Fruit fly (Drosophila melanogaster): ENCODE measurements around the gene Pfdn6.

The Pfdn6 gene

dm6 chr3L:19910054-19910414 lies 13.4 kb upstream of the Pfdn6 start, which contains the start of the genes Mi-2 and Prp3 (continued):
- TF ChIP-seq CG16813 (GFP tag; IDR thresholded peaks at IDR 0.05; ENCODE audit: partially characterized antibody): no peak
- no peak for TF ChIP-seq Chrac-16 (GFP tag; optimal IDR thresholded peaks at IDR 0.05)
- TF ChIP-seq sna (GFP tag; IDR thresholded peaks at IDR 0.05; ENCODE audit: partially characterized antibody): no peak
- peak; percentile 61; the same call in 1 of the 2 replicates for TF ChIP-seq vvl (GFP tag; IDR thresholded peaks at IDR 0.05)
- TF ChIP-seq ac (GFP tag; optimal IDR thresholded peaks at IDR 0.05): no peak
- TF ChIP-seq CG14710 (tag; optimal IDR thresholded peaks at IDR 0.05): peak; percentile 57
- TF ChIP-seq chn (GFP tag; optimal IDR thresholded peaks at IDR 0.05): no peak
- TF ChIP-seq CG8281 (tag; optimal IDR thresholded peaks at IDR 0.05): no peak
- peak; percentile 84 for TF ChIP-seq pzg (GFP tag; optimal IDR thresholded peaks at IDR 0.05)
- TF ChIP-seq CG4820 (GFP tag; optimal IDR thresholded peaks at IDR 0.05): no peak
- TF ChIP-seq Hr39 (optimal IDR thresholded peaks at IDR 0.05): no peak
- no peak for TF ChIP-seq CG11247 (GFP tag; IDR thresholded peaks at IDR 0.05)
- no peak for TF ChIP-seq Antp (GFP tag; optimal IDR thresholded peaks at IDR 0.05)
- TF ChIP-seq Xbp1 (GFP tag; optimal IDR thresholded peaks at IDR 0.05): peak; percentile 28
- TF ChIP-seq crc (GFP tag; optimal IDR thresholded peaks at IDR 0.05): no peak
- TF ChIP-seq CG34224 (GFP tag; IDR thresholded peaks at IDR 0.05; ENCODE audit: partially characterized antibody): peak; percentile 40; the same call in 1 of the 3 replicates
- no peak for TF ChIP-seq unpg (GFP tag; optimal IDR thresholded peaks at IDR 0.05)
- no peak for TF ChIP-seq Ets65A (GFP tag)
- no peak for TF ChIP-seq org-1 (GFP tag; optimal IDR thresholded peaks at IDR 0.05)
- peak in 1 of 2 experiments; percentile 26 for TF ChIP-seq crp (GFP tag; optimal IDR thresholded peaks at IDR 0.05)
- no peak for TF ChIP-seq CrebB (tag; optimal IDR thresholded peaks at IDR 0.05)
- TF ChIP-seq pros (GFP tag; optimal IDR thresholded peaks at IDR 0.05): no peak
- peak; percentile 19; the same call in 1 of the 3 replicates for TF ChIP-seq knrl (GFP tag; IDR thresholded peaks at IDR 0.05; ENCODE audit: partially characterized antibody)
- TF ChIP-seq CG12659 (GFP tag; optimal IDR thresholded peaks at IDR 0.05): peak; percentile 88
- peak; percentile 60; the same call in 1 of the 2 replicates for TF ChIP-seq CG13287 (GFP tag; IDR thresholded peaks at IDR 0.05; ENCODE audit: partially characterized antibody)
- TF ChIP-seq p53 (GFP tag; optimal IDR thresholded peaks at IDR 0.05): no peak
- peak; percentile 40 for TF ChIP-seq sug (tag; optimal IDR thresholded peaks at IDR 0.05)
- TF ChIP-seq sc (optimal IDR thresholded peaks at IDR 0.05): no peak
- TF ChIP-seq sc (GFP tag; optimal IDR thresholded peaks at IDR 0.05): no peak
- no peak for TF ChIP-seq wor (GFP tag; IDR thresholded peaks at IDR 0.05)
- TF ChIP-seq CG15479 (GFP tag; optimal IDR thresholded peaks at IDR 0.05): no peak
- TF ChIP-seq CG34422 (GFP tag; IDR thresholded peaks at IDR 0.05): peak; percentile 70; the same call in 2 of the 3 replicates
- TF ChIP-seq CG3726 (GFP tag; IDR thresholded peaks at IDR 0.05): no peak
- TF ChIP-seq Fer3 (tag; optimal IDR thresholded peaks at IDR 0.05): peak; percentile 24
- peak; percentile 57 for TF ChIP-seq HmgD (GFP tag; optimal IDR thresholded peaks at IDR 0.05)
- TF ChIP-seq CG1024 (GFP tag; IDR thresholded peaks at IDR 0.05): no peak
- no peak for TF ChIP-seq CG5180 (GFP tag; optimal IDR thresholded peaks at IDR 0.05)
- TF ChIP-seq Hsf (GFP tag; optimal IDR thresholded peaks at IDR 0.05): peak; percentile 21
- no peak for TF ChIP-seq PHDP (tag; optimal IDR thresholded peaks at IDR 0.05)
- TF ChIP-seq CG2875 (GFP tag; optimal IDR thresholded peaks at IDR 0.05): no peak
- TF ChIP-seq gfzf (GFP tag; optimal IDR thresholded peaks at IDR 0.05): peak; percentile 73
- TF ChIP-seq CG30403 (GFP tag; optimal IDR thresholded peaks at IDR 0.05): no peak
- TF ChIP-seq B-H2 (GFP tag; optimal IDR thresholded peaks at IDR 0.05): peak; percentile 57
- TF ChIP-seq NC2β (GFP tag; optimal IDR thresholded peaks at IDR 0.05): peak; percentile 52
- no peak for TF ChIP-seq wek (GFP tag; optimal IDR thresholded peaks at IDR 0.05)
- TF ChIP-seq CG16815 (GFP tag; optimal IDR thresholded peaks at IDR 0.05): no peak
- no peak for TF ChIP-seq hkb (optimal IDR thresholded peaks at IDR 0.05)
- TF ChIP-seq hkb (GFP tag; IDR thresholded peaks at IDR 0.05): 0 out of 2 replicates have a peak, but pooled peaks have one; percentile 22
- peak; percentile 83 for TF ChIP-seq Dref (GFP tag; IDR thresholded peaks at IDR 0.05)
- TF ChIP-seq CG30020 (tag; optimal IDR thresholded peaks at IDR 0.05): peak; percentile 24
- TF ChIP-seq tna (GFP tag; IDR thresholded peaks at IDR 0.05; ENCODE audit: partially characterized antibody): no peak

All from whole organism, embryonic.